Fruit fly (Drosophila melanogaster) Kc167 (cell line): Measurements from ENCODE around the gene Osi10b.

Source experiments
- Myc ChIP-seq: fragments of >200 bp; optimal IDR thresholded peaks from 2 replicates; lab custom pipeline; 2017; ENCODE audit warnings: missing external identifiers
- Sin3A ChIP-seq: fragments of >200 bp; optimal IDR thresholded peaks from 2 replicates; lab custom pipeline; 2018; ENCODE audit warnings: missing external identifiers
- h ChIP-seq: fragments of >200 bp; optimal IDR thresholded peaks from 3 replicates; lab custom pipeline; 2018; ENCODE audit warnings: missing external identifiers
- insv ChIP-seq: fragments of >200 bp; optimal IDR thresholded peaks from 3 replicates; lab custom pipeline; 2018; ENCODE audit warnings: missing external identifiers
- psq ChIP-seq: fragments of >200 bp; optimal IDR thresholded peaks from 2 replicates; lab custom pipeline; 2017; ENCODE audit warnings: missing external identifiers
- ttk ChIP-seq: sonication (Bioruptor generic); optimal IDR thresholded peaks from 2 replicates; lab custom pipeline; 2017; ENCODE audit warnings: missing external identifiers

The Osi10b gene

dm6 chr3R:6290289-6290688 lies 24.3 kb downstream of the Osi10b start:
- no peak for TF ChIP-seq psq (lab: Kevin White, UChicago)
- no peak for TF ChIP-seq h (lab: Kevin White, UChicago)
- TF ChIP-seq Myc (lab: Kevin White, UChicago), result no peak
- TF ChIP-seq insv (lab: Kevin White, UChicago), result no peak
- TF ChIP-seq ttk (lab: Kevin White, UChicago), result no peak
- TF ChIP-seq Sin3A, result no peak

dm6 chr3R:6291437-6291836 lies 25.4 kb downstream of the Osi10b start, which contains the start of gene Osi13:
TSS of gene Osi13 (plus strand) at chr3R:6291737.
- TF ChIP-seq h (lab: Kevin White, UChicago), result no peak
- no peak for TF ChIP-seq Myc (lab: Kevin White, UChicago)
- TF ChIP-seq psq (lab: Kevin White, UChicago), result no peak
- no peak for TF ChIP-seq insv (lab: Kevin White, UChicago)
- TF ChIP-seq Sin3A, result no peak
- TF ChIP-seq ttk (lab: Kevin White, UChicago), result no peak

DNA sequence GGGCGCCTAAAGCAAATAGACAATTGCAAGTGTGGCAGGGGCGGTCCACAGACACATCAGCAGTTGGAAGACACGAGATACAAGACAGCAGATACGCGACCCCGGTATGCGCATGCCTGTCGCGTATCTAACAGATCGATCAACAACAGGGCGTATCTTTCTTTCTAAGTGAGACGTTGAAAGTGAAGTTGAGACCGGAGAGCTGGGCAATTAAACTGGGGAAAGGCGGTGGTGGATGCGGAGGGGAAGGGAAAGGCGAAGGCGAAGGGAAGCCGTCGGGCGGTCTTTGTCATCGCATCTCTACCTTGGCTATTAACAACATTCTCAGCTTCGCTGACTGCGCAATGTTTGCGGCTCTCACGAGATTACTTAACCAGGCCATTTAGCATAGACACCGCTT lies 28.1 kb downstream of the Osi10b start:
- TF ChIP-seq ttk (lab: Kevin White, UChicago), result no peak

- TF ChIP-seq insv (lab: Kevin White, UChicago) (no peak), Myc (lab: Kevin White, UChicago) (no peak), h (lab: Kevin White, UChicago) (no peak), Sin3A (no peak)
Measured at dm6 chr3R:6297164-6297563, 31.2 kb downstream of the Osi10b start.

DNA sequence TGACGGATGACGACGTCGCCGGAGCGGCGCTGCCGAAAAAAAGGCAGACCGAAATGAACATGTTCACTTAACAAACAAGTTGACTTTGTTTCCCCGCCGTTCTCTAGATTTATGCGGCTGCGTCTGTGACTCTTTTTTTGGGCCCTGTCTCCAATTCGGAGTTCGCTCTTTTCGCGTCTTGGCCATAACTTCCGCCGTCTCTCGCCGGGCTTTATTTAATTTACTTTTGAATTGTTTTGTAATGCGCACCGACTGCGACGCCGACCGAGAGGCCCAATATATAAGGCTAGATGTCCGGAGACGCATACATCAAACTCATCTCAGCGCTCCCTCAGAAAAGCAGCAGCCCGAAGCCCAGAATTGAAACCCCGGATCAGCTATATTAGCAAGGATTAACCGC lies 32.8 kb downstream of the Osi10b start, which contains the start of gene Osi14:
Gene Osi14, plus strand, starts transcription at position 301 of the 400 bp plus-strand sequence.
- TF ChIP-seq Sin3A (no peak), ttk (lab: Kevin White, UChicago) (no peak), h (lab: Kevin White, UChicago) (no peak), insv (lab: Kevin White, UChicago) (no peak), Myc (lab: Kevin White, UChicago) (no peak), psq (lab: Kevin White, UChicago) (no peak)

DNA sequence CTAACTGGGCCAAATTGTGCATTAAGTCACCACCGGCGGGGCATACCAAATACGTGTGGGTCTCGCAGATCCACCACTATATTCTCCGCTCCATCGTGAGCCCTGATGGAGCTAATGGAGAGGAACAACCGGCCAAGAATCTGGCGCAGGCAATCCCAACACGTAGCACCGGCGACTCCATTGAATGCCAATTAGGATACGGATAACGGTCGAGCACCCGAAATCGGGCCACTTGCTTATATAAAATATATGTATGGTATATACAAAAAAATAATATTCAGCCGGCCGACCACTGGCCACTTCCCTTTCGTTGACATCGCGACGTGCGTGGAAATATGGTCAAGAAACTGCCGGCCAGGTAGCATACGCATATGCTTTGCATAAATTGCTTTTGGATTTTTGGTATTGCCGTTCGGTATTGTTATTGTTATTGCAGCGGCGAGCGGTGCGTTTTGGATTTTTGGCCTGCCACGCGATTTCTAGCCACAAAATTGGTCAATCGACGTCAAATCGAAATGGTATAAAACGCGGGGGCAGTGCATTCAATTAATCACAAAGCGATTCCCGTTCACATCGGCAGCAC lies 35.4 kb downstream of the Osi10b start, which contains the start of gene Osi15:
Gene Osi15, plus strand, starts transcription at position 548 of the 583 bp plus-strand sequence.
- no peak for TF ChIP-seq psq (lab: Kevin White, UChicago)
- no peak for TF ChIP-seq h (lab: Kevin White, UChicago)
- TF ChIP-seq Sin3A, result no peak
- TF ChIP-seq ttk (lab: Kevin White, UChicago), result no peak
- TF ChIP-seq Myc (lab: Kevin White, UChicago), result no peak
- TF ChIP-seq insv (lab: Kevin White, UChicago), result no peak

DNA sequence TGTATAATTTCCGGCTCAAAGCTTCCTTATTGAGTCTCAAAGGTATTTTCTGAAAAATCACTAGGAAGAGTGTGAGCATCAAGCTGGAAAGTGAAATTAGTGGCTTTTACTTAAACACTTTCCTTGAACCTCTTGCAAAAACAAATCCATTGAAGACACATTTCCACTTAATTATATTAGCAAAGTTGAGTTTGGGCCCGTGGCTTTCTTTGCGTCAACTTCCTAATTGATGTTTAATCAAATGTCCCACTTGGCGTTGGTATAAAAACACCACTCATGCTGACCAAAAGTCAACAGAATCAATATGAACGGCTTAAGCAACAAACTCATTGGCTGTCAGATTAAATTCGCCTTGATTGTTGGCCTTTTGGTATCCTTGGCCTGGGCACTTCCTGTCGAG lies 37.7 kb downstream of the Osi10b start, which contains the start of gene CG46396:
Gene CG46396, plus strand, starts transcription at position 301 of the 400 bp plus-strand sequence.
- TF ChIP-seq h (lab: Kevin White, UChicago), result no peak
- no peak for TF ChIP-seq psq (lab: Kevin White, UChicago)
- no peak for TF ChIP-seq Myc (lab: Kevin White, UChicago)
- TF ChIP-seq insv (lab: Kevin White, UChicago), result no peak
- TF ChIP-seq Sin3A, result no peak
- TF ChIP-seq ttk (lab: Kevin White, UChicago), result no peak

DNA sequence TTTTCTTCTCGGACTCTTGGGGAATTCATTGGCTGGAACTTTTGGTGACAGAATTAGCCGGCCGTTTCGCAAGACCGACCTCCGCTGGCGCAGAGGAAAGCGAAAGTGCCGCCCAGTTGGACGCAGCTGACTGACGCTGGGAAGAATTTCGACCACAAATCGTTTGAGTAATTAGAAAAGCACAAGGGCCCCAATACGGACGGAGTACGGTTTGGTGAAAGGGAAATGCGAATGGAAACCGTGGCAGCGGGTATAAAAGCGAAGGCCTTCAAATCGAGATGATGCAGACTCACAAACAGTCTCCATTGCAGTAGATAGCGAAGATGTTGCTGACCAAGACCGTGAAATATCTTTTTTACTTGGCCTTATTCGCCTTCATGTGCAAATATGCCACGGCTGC lies 39.0 kb downstream of the Osi10b start, which contains the start of gene Osi16:
Gene Osi16, plus strand, starts transcription at position 301 of the 400 bp plus-strand sequence.
- TF ChIP-seq Sin3A, result no peak
- no peak for TF ChIP-seq insv (lab: Kevin White, UChicago)
- no peak for TF ChIP-seq h (lab: Kevin White, UChicago)
- no peak for TF ChIP-seq ttk (lab: Kevin White, UChicago)
- no peak for TF ChIP-seq Myc (lab: Kevin White, UChicago)
- TF ChIP-seq psq (lab: Kevin White, UChicago), result no peak

dm6 chr3R:6306584-6306983 lies 40.6 kb downstream of the Osi10b start, which contains the start of gene CG46026:
TSS of gene CG46026 (plus strand) at chr3R:6306884.
- TF ChIP-seq insv (lab: Kevin White, UChicago) (no peak), Sin3A (no peak), h (lab: Kevin White, UChicago) (no peak), Myc (lab: Kevin White, UChicago) (no peak), ttk (lab: Kevin White, UChicago) (no peak), psq (lab: Kevin White, UChicago) (no peak)

- TF ChIP-seq Sin3A, result no peak
- no peak for TF ChIP-seq Myc (lab: Kevin White, UChicago)
- TF ChIP-seq ttk (lab: Kevin White, UChicago), result no peak
- TF ChIP-seq h (lab: Kevin White, UChicago), result no peak
- TF ChIP-seq psq (lab: Kevin White, UChicago), result no peak
- TF ChIP-seq insv (lab: Kevin White, UChicago), result no peak
Measured at dm6 chr3R:6309676-6310075, 43.7 kb downstream of the Osi10b start, which contains the start of gene CG31560. TSS of gene CG31560 (plus strand) at chr3R:6309976.

dm6 chr3R:6311641-6312259 lies 45.8 kb downstream of the Osi10b start, which contains the start of gene Osi17:
TSS of gene Osi17 (plus strand) at chr3R:6311772.
- TF ChIP-seq insv (lab: Kevin White, UChicago) (no peak), Myc (lab: Kevin White, UChicago) (no peak), h (lab: Kevin White, UChicago) (no peak), psq (lab: Kevin White, UChicago) (no peak), Sin3A (no peak), ttk (lab: Kevin White, UChicago) (no peak)

- TF ChIP-seq Myc (lab: Kevin White, UChicago) (no peak), ttk (lab: Kevin White, UChicago) (no peak), Sin3A (no peak), h (lab: Kevin White, UChicago) (no peak), insv (lab: Kevin White, UChicago) (no peak), psq (lab: Kevin White, UChicago) (no peak)
Measured at dm6 chr3R:6315078-6315477, 49.1 kb downstream of the Osi10b start.
